Worm (Caenorhabditis elegans): ENCODE measurements around the gene grd-5.

ce11 chrV:8599957-8600356, 18.9 kb upstream of the grd-5 start:
- TF ChIP-seq dve-1 (tag; optimal IDR thresholded peaks at IDR 0.05) (no peak), lin-11 (tag; optimal IDR thresholded peaks at IDR 0.05) (no peak), ttx-3 (tag; optimal IDR thresholded peaks at IDR 0.05) (no peak), F13H6.1 (tag; optimal IDR thresholded peaks at IDR 0.05) (no peak)
